Fruit fly (Drosophila melanogaster) whole organism: ENCODE data around the gene Awh.

Experiments
- CG8478 ChIP-seq: fragments of >200 bp; optimal IDR thresholded peaks from 2 replicates; lab custom pipeline; 2018; ENCODE audit warnings: inconsistent platforms
- Dll ChIP-seq: fragments of >200 bp; optimal IDR thresholded peaks from 2 replicates; lab custom pipeline; 2017
- EcR ChIP-seq, 2 experiments: fragments of >200 bp; optimal IDR thresholded peaks; 2 replicates each; lab custom pipeline; 2017; ENCODE audit warnings: missing biosample characterization in 2 of 2, missing genetic modification characterization in 2 of 2, missing genetic modification reagents in 2 of 2
- pan ChIP-seq: fragments of >200 bp; optimal IDR thresholded peaks from 2 replicates; lab custom pipeline; 2017
- psq ChIP-seq: fragments of >200 bp; optimal IDR thresholded peaks from 2 replicates; lab custom pipeline; 2017
- usp ChIP-seq: fragments of >200 bp; optimal IDR thresholded peaks from 2 replicates; lab custom pipeline; 2017; ENCODE audit warnings: missing biosample characterization, missing genetic modification characterization, mixed read lengths

DNA sequence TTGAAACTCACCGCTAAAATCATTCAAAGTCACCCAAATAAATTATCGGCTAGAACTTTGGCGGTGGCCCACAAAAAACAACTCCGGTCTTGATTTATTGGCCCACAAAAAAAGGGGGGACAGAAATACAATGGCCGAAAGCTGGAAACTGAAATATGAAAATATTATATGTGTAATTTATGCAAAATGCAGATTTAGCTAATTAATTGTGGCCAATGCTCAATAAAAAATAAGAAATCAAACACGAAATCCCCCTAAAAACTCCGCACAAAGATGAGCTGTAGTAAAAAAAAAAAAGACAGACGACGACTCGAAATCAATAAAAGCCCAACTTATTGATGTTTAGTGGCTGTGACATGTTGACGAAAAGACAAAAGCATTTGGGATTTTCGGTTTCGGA is 3.8 kb downstream of the Awh start:
- TF ChIP-seq psq (lab: Kevin White, UChicago), result no peak
- TF ChIP-seq pan (lab: Kevin White, UChicago), result no peak
- TF ChIP-seq usp (GFP tag; lab: Kevin White, UChicago), result no peak
- TF ChIP-seq Dll, result no peak
- TF ChIP-seq CG8478 (lab: Kevin White, UChicago), result no peak
- no peak for TF ChIP-seq EcR (GFP tag; optimal IDR thresholded peaks at IDR 0.05; lab: Kevin White, UChicago)
